Worm (Caenorhabditis elegans): ENCODE measurements around the gene K01A6.8.
A peak's percentile ranks its signal among the peaks of the same experiment; 100 is the strongest.

The K01A6.8 gene

ce11 chrIV:11755907-11756306, 18.7 kb upstream of the K01A6.8 start, which contains the start of gene T12A7.9:
Gene T12A7.9 (minus strand): TSS chrIV:11756007.
- TF ChIP-seq zim-3 (tag; optimal IDR thresholded peaks at IDR 0.05) (no peak), sdz-38 (tag; optimal IDR thresholded peaks at IDR 0.05) (no peak), nhr-80 (tag; optimal IDR thresholded peaks at IDR 0.05) (no peak), cebp-1 (GFP tag; IDR thresholded peaks at IDR 0.05) (no peak), cebp-1 (tag; optimal IDR thresholded peaks at IDR 0.05) (peak; percentile 33), Y56A3A.18 (GFP tag; IDR thresholded peaks at IDR 0.05) (0 out of 2 replicates have a peak, but pooled peaks have one; percentile 22), bed-1 (GFP tag; IDR thresholded peaks at IDR 0.05) (no peak)

DNA sequence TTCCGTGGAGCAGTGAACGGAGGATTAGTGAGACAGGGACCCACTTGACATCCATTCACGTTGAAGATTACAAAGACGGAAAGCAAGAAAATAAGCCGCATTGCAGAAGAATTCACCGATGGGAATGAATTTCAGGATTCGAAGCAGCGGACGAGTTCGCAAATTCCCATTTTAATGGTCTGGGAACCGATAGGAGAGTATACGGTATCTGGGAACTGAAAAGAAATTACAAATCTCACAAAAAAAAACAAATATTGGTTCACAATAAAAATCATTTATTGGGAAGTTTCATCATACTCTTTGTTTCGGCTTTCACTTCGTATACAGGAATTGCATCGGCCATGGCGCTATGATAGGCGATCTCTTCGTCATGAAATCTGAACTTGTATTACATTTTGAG, 17.8 kb upstream of the K01A6.8 start, which contains the start of gene T12A7.10:
TSS of gene T12A7.10 (minus strand) at position 101 of the 400 bp plus-strand sequence.
- TF ChIP-seq rcor-1 (GFP tag; IDR thresholded peaks at IDR 0.05) (no peak), T07F8.4 (tag; optimal IDR thresholded peaks at IDR 0.05) (no peak), lir-1 (GFP tag; conservative IDR thresholded peaks at IDR 0.05) (no peak), D2030.7 (GFP tag; IDR thresholded peaks at IDR 0.05) (no peak), dox-1 (GFP tag; IDR thresholded peaks at IDR 0.05) (no peak), Y56A3A.18 (GFP tag; IDR thresholded peaks at IDR 0.05) (no peak)

DNA sequence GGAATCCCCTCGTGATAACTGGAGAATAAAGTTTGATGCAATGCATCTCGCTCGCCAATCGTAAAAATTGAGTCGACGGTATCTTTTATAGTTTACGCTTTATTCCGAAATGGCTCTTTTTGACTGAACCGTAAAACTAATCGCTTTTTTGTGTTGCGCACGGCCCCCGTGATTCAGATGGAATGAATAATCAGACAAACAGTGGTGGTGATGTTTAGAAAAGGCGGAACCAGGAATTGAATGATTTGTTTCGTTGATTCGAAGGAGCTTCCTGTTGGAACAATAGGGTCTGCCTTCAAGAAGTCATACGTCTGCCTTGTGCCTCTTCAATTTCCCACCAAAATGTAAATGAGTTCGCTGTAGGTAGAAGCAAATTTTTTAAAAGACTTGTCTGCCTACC, 17.2 kb upstream of the K01A6.8 start, which contains the start of gene scl-18:
TSS of gene scl-18 (minus strand) at position 101 of the 400 bp plus-strand sequence.
- no peak for TF ChIP-seq sdz-38 (tag; optimal IDR thresholded peaks at IDR 0.05)
- TF ChIP-seq lsl-1 (GFP tag; optimal IDR thresholded peaks at IDR 0.05): no peak
- TF ChIP-seq egl-44 (GFP tag; IDR thresholded peaks at IDR 0.05): no peak
- TF ChIP-seq aptf-3 (GFP tag; IDR thresholded peaks at IDR 0.05): no peak
- TF ChIP-seq tbp1 (GFP tag; optimal IDR thresholded peaks at IDR 0.05): no peak
- no peak for TF ChIP-seq attf-5 (GFP tag; optimal IDR thresholded peaks at IDR 0.05)
- TF ChIP-seq F33H1.4 (GFP tag; IDR thresholded peaks at IDR 0.05): no peak
- no peak for TF ChIP-seq cebp-2 (GFP tag; IDR thresholded peaks at IDR 0.05)
- TF ChIP-seq nfya-2 (GFP tag; IDR thresholded peaks at IDR 0.05): no peak
- no peak for TF ChIP-seq lin-35 (GFP tag; optimal IDR thresholded peaks at IDR 0.05)
- TF ChIP-seq ama-1 (optimal IDR thresholded peaks at IDR 0.05): no peak
- TF ChIP-seq ama-1 (GFP tag; optimal IDR thresholded peaks at IDR 0.05): no peak
- TF ChIP-seq fkh-3 (tag; optimal IDR thresholded peaks at IDR 0.05): no peak
- TF ChIP-seq hrde-1 (tag; optimal IDR thresholded peaks at IDR 0.05; ENCODE audit: borderline replicate concordance): no peak

DNA sequence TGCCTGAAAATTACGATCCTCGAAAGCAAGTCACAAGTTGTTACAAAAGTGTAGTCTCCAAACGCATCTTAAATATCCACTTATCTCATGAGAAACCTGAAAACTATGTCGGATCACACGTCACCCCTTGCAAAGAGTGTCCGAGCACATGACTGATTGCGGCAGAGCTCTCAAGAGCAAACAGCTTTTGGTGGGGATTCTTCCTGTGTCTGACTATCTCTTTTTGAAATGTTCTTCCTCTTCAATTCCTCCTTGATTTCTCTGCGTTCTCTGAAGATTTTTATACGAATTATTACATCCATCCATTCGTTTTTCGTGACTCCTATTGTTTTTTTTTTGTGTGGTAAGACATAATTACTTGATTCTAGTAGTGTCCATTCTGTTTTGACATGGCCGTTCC, 11.7 kb upstream of the K01A6.8 start, which contains the start of gene T12A7.6:
TSS of gene T12A7.6 (plus strand) at position 369 of the 400 bp plus-strand sequence.
- TF ChIP-seq cebp-1 (GFP tag; IDR thresholded peaks at IDR 0.05) (no peak), cebp-1 (tag; optimal IDR thresholded peaks at IDR 0.05) (peak; percentile 14), tlf-1 (GFP tag; optimal IDR thresholded peaks at IDR 0.05) (no peak)

DNA sequence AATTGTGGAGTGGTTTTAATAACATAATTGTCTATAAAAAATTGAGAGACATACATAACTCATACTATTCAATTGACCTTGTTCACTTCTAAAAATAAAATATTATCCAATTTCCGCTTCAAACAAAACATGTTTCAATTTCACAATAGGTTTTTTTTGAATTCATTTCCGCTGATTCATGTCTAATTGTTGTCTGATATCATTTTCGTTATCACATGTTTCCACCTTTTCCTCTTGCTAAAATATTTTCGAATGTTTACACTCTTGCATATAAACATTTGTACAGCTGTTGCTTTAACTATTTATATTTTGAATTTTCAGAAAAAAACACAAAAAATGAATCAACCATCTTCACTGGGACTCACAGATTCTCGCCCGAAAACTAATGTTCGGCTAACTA, 8.2 kb upstream of the K01A6.8 start, which contains the start of gene gem-4:
TSS of gene gem-4 (plus strand) at position 301 of the 400 bp plus-strand sequence.
- TF ChIP-seq cebp-1 (GFP tag; IDR thresholded peaks at IDR 0.05) (peak; percentile 36; the same call in 1 of the 2 replicates), cebp-1 (tag; optimal IDR thresholded peaks at IDR 0.05) (peak; percentile 53), ZK185.1 (tag; optimal IDR thresholded peaks at IDR 0.05; ENCODE audit: poor library complexity, severe bottlenecking) (no peak)

ce11 chrIV:11744287-11744686, 7.1 kb upstream of the K01A6.8 start:
- TF ChIP-seq akir-1 (GFP tag; optimal IDR thresholded peaks at IDR 0.05) (no peak), lag-1 (GFP tag; IDR thresholded peaks at IDR 0.05) (no peak), ceh-58 (GFP tag; IDR thresholded peaks at IDR 0.05) (no peak), K12H6.12 (tag; optimal IDR thresholded peaks at IDR 0.05) (peak; percentile 64), ceh-100 (GFP tag; IDR thresholded peaks at IDR 0.05) (no peak), hmg-1.2 (GFP tag; IDR thresholded peaks at IDR 0.05) (peak; percentile 60; the same call in 1 of the 2 replicates), cebp-1 (GFP tag; IDR thresholded peaks at IDR 0.05) (0 out of 2 replicates have a peak, but pooled peaks have one; percentile 42), cebp-1 (tag; optimal IDR thresholded peaks at IDR 0.05) (no peak)
